Fruit fly (Drosophila melanogaster) whole organism, wandering third instar larva: Measurements from ENCODE around the gene CG10730.

Experiments used
- CG32264 ChIP-seq: fragments of 200-800 bp; sonication (Bioruptor generic); optimal IDR thresholded peaks from 2 replicates; lab custom pipeline; 2016; ENCODE audit warnings: missing biosample characterization, missing genetic modification characterization
- fru ChIP-seq: fragments of 200-800 bp; sonication (Bioruptor generic); optimal IDR thresholded peaks from 3 replicates; lab custom pipeline; 2016; ENCODE audit warnings: missing biosample characterization, mild to moderate bottlenecking, missing genetic modification characterization
- lola ChIP-seq: fragments of >200 bp; optimal IDR thresholded peaks from 2 replicates; lab custom pipeline; 2017; ENCODE audit warnings: missing biosample characterization, missing genetic modification characterization
- psq ChIP-seq: fragments of 200-800 bp; sonication (Bioruptor generic); optimal IDR thresholded peaks from 3 replicates; lab custom pipeline; 2017; ENCODE audit warnings: missing biosample characterization, mild to moderate bottlenecking, missing genetic modification characterization, moderate library complexity

- TF ChIP-seq psq (GFP tag; lab: Kevin White, UChicago), result no peak
- TF ChIP-seq CG32264 (GFP tag; lab: Kevin White, UChicago), result no peak
- no peak for TF ChIP-seq fru (GFP tag; lab: Kevin White, UChicago)
- no peak for TF ChIP-seq lola (GFP tag; lab: Kevin White, UChicago)
Observed at dm6 chr2L:20025711-20026110, 46.3 kb downstream of the CG10730 start, which contains the start of gene AANATL3.
